Worm (Caenorhabditis elegans) whole organism, L1 larva: ENCODE measurements around the gene Y39A1A.22.

Experiments used
- ama-1 ChIP-seq: fragments of 150-350 bp; optimal IDR thresholded peaks from 2 replicates; lab custom pipeline; 2014
- blmp-1 ChIP-seq: fragments of 150-350 bp; optimal IDR thresholded peaks from 2 replicates; lab custom pipeline; 2014; ENCODE audit warnings: missing biosample characterization, missing genetic modification characterization
- ceh-63 ChIP-seq: fragments of 200-800 bp; sonication (Bioruptor generic); optimal IDR thresholded peaks from 2 replicates; lab custom pipeline; 2018; ENCODE audit warnings: mild to moderate bottlenecking, missing genetic modification characterization, missing compliant biosample characterization
- ets-5 ChIP-seq: fragments of 200-800 bp; sonication (Bioruptor generic); IDR thresholded peaks from 2 replicates; pipeline ENCODE4 v1.3.6; 2022; ENCODE audit warnings: missing genetic modification characterization, missing compliant biosample characterization
- fkh-8 ChIP-seq: sonication (generic microtip); optimal IDR thresholded peaks from 2 replicates; lab custom pipeline; 2016; ENCODE audit warnings: mild to moderate bottlenecking, missing genetic modification characterization, missing compliant biosample characterization
- lin-15B ChIP-seq: fragments of 150-350 bp; sonication (generic microtip); optimal IDR thresholded peaks from 3 replicates; lab custom pipeline; 2014; ENCODE audit warnings: missing biosample characterization, missing genetic modification characterization
- nhr-28 ChIP-seq: fragments of 150-350 bp; optimal IDR thresholded peaks from 2 replicates; lab custom pipeline; 2014; ENCODE audit warnings: missing biosample characterization, missing genetic modification characterization
- nhr-90 ChIP-seq: sonication (generic microtip); optimal IDR thresholded peaks from 2 replicates; lab custom pipeline; 2016; ENCODE audit warnings: mild to moderate bottlenecking, missing genetic modification characterization, missing compliant biosample characterization; ENCODE audit not compliant: poor library complexity
- pqm-1 ChIP-seq: sonication (generic microtip); optimal IDR thresholded peaks from 3 replicates; lab custom pipeline; 2017; ENCODE audit warnings: missing biosample characterization, missing genetic modification characterization
- snpc-4 ChIP-seq: fragments of 150-350 bp; optimal IDR thresholded peaks from 2 replicates; lab custom pipeline; 2014; ENCODE audit warnings: missing biosample characterization, missing genetic modification characterization
- tbx-2 ChIP-seq: sonication (generic microtip); optimal IDR thresholded peaks from 2 replicates; lab custom pipeline; 2016; ENCODE audit warnings: missing genetic modification characterization, missing compliant biosample characterization
- vab-15 ChIP-seq: sonication (generic microtip); optimal IDR thresholded peaks from 2 replicates; lab custom pipeline; 2017; ENCODE audit warnings: missing genotype, mild to moderate bottlenecking, missing genetic modification characterization, missing compliant biosample characterization
- zag-1 ChIP-seq: fragments of 150-350 bp; optimal IDR thresholded peaks from 2 replicates; lab custom pipeline; 2014; ENCODE audit warnings: missing biosample characterization, missing genetic modification characterization

ce11 chrIII:10720170-10720569 lies 13.3 kb upstream of the Y39A1A.22 start:
- TF ChIP-seq ets-5, result no peak
- peak; percentile 18 for TF ChIP-seq zag-1 (tag; lab: Kevin White, UChicago)
- no peak for TF ChIP-seq ama-1 (lab: Kevin White, UChicago)
- no peak for TF ChIP-seq pqm-1 (tag; lab: Kevin White, UChicago)
- TF ChIP-seq vab-15 (tag; lab: Kevin White, UChicago), result no peak
- TF ChIP-seq ceh-63, result no peak
- TF ChIP-seq fkh-8, result peak; percentile 88
- no peak for TF ChIP-seq nhr-28 (tag; lab: Kevin White, UChicago)
- TF ChIP-seq lin-15B (tag; lab: Kevin White, UChicago), result peak; percentile 38
- TF ChIP-seq tbx-2 (tag; lab: Kevin White, UChicago), result peak; percentile 92
- peak; percentile 81 for TF ChIP-seq nhr-90
- TF ChIP-seq blmp-1 (tag; lab: Kevin White, UChicago), result peak; percentile 60
- peak; percentile 60 for TF ChIP-seq snpc-4 (tag; lab: Kevin White, UChicago)
